Fruit fly (Drosophila melanogaster) whole organism, embryonic: ENCODE results near the gene His3.3A.

Source experiments
- Aef1 ChIP-seq: fragments of 200-800 bp; sonication (Bioruptor generic); IDR thresholded peaks from 3 replicates; pipeline ENCODE4 v1.3.6; 2022; ENCODE audit warnings: missing biosample characterization, missing genetic modification characterization
- CG10267 ChIP-seq: fragments of 200-800 bp; sonication (Bioruptor generic); optimal IDR thresholded peaks from 2 replicates; lab custom pipeline; 2018; ENCODE audit warnings: missing biosample characterization, mild to moderate bottlenecking, missing genetic modification characterization, moderate library complexity
- CG10274 ChIP-seq: fragments of 200-800 bp; sonication (Bioruptor generic); optimal IDR thresholded peaks from 3 replicates; lab custom pipeline; 2017; ENCODE audit warnings: missing biosample characterization, mild to moderate bottlenecking, missing genetic modification characterization
- CG11504 ChIP-seq: fragments of 200-800 bp; sonication (Bioruptor generic); optimal IDR thresholded peaks from 3 replicates; lab custom pipeline; 2019; ENCODE audit warnings: missing biosample characterization, mild to moderate bottlenecking, missing genetic modification characterization, moderate library complexity
- CG12299 ChIP-seq: fragments of 200-800 bp; sonication (Bioruptor generic); optimal IDR thresholded peaks from 2 replicates; lab custom pipeline; 2018; ENCODE audit warnings: missing biosample characterization, mild to moderate bottlenecking, missing genetic modification characterization
- CG12659 ChIP-seq: fragments of 200-800 bp; sonication (Bioruptor generic); optimal IDR thresholded peaks from 3 replicates; lab custom pipeline; 2017; ENCODE audit warnings: mild to moderate bottlenecking, missing biosample characterization, missing genetic modification reagents, missing genetic modification characterization
- CG13775 ChIP-seq: fragments of 200-800 bp; sonication (Bioruptor generic); optimal IDR thresholded peaks from 3 replicates; lab custom pipeline; 2017; ENCODE audit warnings: missing biosample characterization, mild to moderate bottlenecking, missing genetic modification characterization
- CG14441 ChIP-seq: fragments of 200-800 bp; sonication (Bioruptor generic); IDR thresholded peaks from 2 replicates; pipeline ENCODE4 v1.3.6; 2022; ENCODE audit warnings: missing biosample characterization, missing genetic modification characterization
- CG15479 ChIP-seq: fragments of 200-800 bp; sonication (Bioruptor generic); optimal IDR thresholded peaks from 3 replicates; lab custom pipeline; 2019; ENCODE audit warnings: missing biosample characterization, mild to moderate bottlenecking, missing genetic modification characterization, moderate library complexity
- CG2202 ChIP-seq: fragments of 200-800 bp; sonication (Bioruptor generic); optimal IDR thresholded peaks from 2 replicates; lab custom pipeline; 2018; ENCODE audit warnings: missing biosample characterization, mild to moderate bottlenecking, missing genetic modification characterization
- CG30431 ChIP-seq: fragments of 200-800 bp; sonication (Bioruptor generic); optimal IDR thresholded peaks from 2 replicates; lab custom pipeline; 2017; ENCODE audit warnings: missing biosample characterization, missing genetic modification characterization
- CG31365 ChIP-seq: fragments of 200-800 bp; sonication (Bioruptor generic); optimal IDR thresholded peaks from 2 replicates; lab custom pipeline; 2018; ENCODE audit warnings: missing biosample characterization, mild to moderate bottlenecking, missing genetic modification characterization
- CG32532 ChIP-seq: fragments of 200-800 bp; sonication (Bioruptor generic); IDR thresholded peaks from 2 replicates; pipeline ENCODE4 v1.3.6; 2022; ENCODE audit warnings: missing biosample characterization, missing genetic modification characterization
- CG3726 ChIP-seq: fragments of 200-800 bp; sonication (Bioruptor generic); IDR thresholded peaks from 3 replicates; pipeline ENCODE4, ENCODE4 v1.3.6; 2022; ENCODE audit warnings: missing biosample characterization, missing genetic modification characterization
- CG4424 ChIP-seq: fragments of 200-800 bp; sonication (Bioruptor generic); optimal IDR thresholded peaks from 3 replicates; lab custom pipeline; 2016; ENCODE audit warnings: missing biosample characterization, missing genetic modification characterization
- CG8478 ChIP-seq: fragments of >200 bp; optimal IDR thresholded peaks from 2 replicates; lab custom pipeline; 2018
- CG9797 ChIP-seq: fragments of 200-800 bp; sonication (Bioruptor generic); optimal IDR thresholded peaks from 3 replicates; lab custom pipeline; 2018; ENCODE audit warnings: missing biosample characterization, mild to moderate bottlenecking, missing genetic modification characterization
- Dad ChIP-seq: fragments of 200-800 bp; sonication (Bioruptor generic); optimal IDR thresholded peaks from 3 replicates; lab custom pipeline; 2016; ENCODE audit warnings: missing biosample characterization, missing genetic modification characterization
- Dfd ChIP-seq, 2 experiments: fragments of >200 bp; optimal IDR thresholded peaks; 2 replicates each; lab custom pipeline; 2017; ENCODE audit warnings: missing biosample characterization in 2 of 2, missing genetic modification characterization in 2 of 2
- Dip3 ChIP-seq: fragments of 200-800 bp; sonication (Bioruptor generic); optimal IDR thresholded peaks from 3 replicates; lab custom pipeline; 2016; ENCODE audit warnings: missing biosample characterization, missing genetic modification characterization
- Doc3 ChIP-seq: fragments of 200-800 bp; sonication (Bioruptor generic); IDR thresholded peaks from 3 replicates; pipeline ENCODE4 v1.3.6; 2022; ENCODE audit warnings: missing biosample characterization, missing genetic modification characterization; ENCODE audit not compliant: partially characterized antibody
- E2f1 ChIP-seq: fragments of 200-800 bp; sonication (Bioruptor generic); IDR thresholded peaks from 2 replicates; pipeline ENCODE4 v1.3.6; 2022; ENCODE audit warnings: missing biosample characterization, missing genetic modification characterization
- E2f2 ChIP-seq: fragments of 200-800 bp; sonication (Bioruptor generic); IDR thresholded peaks from 2 replicates; pipeline ENCODE4 v1.3.6; 2022; ENCODE audit warnings: missing biosample characterization, missing genetic modification characterization
- Ets97D ChIP-seq: fragments of 200-800 bp; sonication (Bioruptor generic); optimal IDR thresholded peaks from 3 replicates; lab custom pipeline; 2016; ENCODE audit warnings: missing biosample characterization, missing genetic modification characterization
- Fer2 ChIP-seq: fragments of 200-800 bp; sonication (Bioruptor generic); optimal IDR thresholded peaks from 2 replicates; lab custom pipeline; 2018; ENCODE audit warnings: missing biosample characterization, mild to moderate bottlenecking, missing genetic modification characterization, moderate library complexity
- H15 ChIP-seq: fragments of 200-800 bp; sonication (Bioruptor generic); IDR thresholded peaks from 3 replicates; pipeline ENCODE4 v1.3.6; 2022; ENCODE audit warnings: missing biosample characterization, missing genetic modification characterization
- HLHmδ ChIP-seq: fragments of 200-800 bp; sonication (Bioruptor generic); optimal IDR thresholded peaks from 2 replicates; lab custom pipeline; 2018; ENCODE audit warnings: missing biosample characterization, mild to moderate bottlenecking, missing genetic modification characterization, moderate library complexity
- Hmr ChIP-seq: fragments of 200-800 bp; sonication (Bioruptor generic); optimal IDR thresholded peaks from 3 replicates; lab custom pipeline; 2017; ENCODE audit warnings: mild to moderate bottlenecking, missing biosample characterization, missing genetic modification reagents, missing genetic modification characterization
- Hr78 ChIP-seq, 2 experiments: fragments of 200-800 bp in 1 of 2; fragments of >200 bp in 1 of 2; sonication (Bioruptor generic) in 1 of 2; optimal IDR thresholded peaks; 2 replicates each; lab custom pipeline; 2017 to 2019; ENCODE audit warnings: missing biosample characterization in 2 of 2, missing genetic modification characterization in 2 of 2, mild to moderate bottlenecking in 1 of 2, moderate library complexity in 1 of 2
- Meics ChIP-seq: fragments of 200-800 bp; sonication (Bioruptor generic); optimal IDR thresholded peaks from 2 replicates; lab custom pipeline; 2017; ENCODE audit warnings: missing biosample characterization, mild to moderate bottlenecking, missing genetic modification characterization
- NC2β ChIP-seq: fragments of 200-800 bp; sonication (Bioruptor generic); optimal IDR thresholded peaks from 2 replicates; lab custom pipeline; 2016; ENCODE audit warnings: missing biosample characterization, missing genetic modification characterization
- Trl ChIP-seq, 3 experiments: fragments of >200 bp in 2 of 3; fragments of 200-800 bp in 1 of 3; sonication (Bioruptor generic) in 1 of 3; optimal IDR thresholded peaks; 2 replicates in 1 of 3; 3 replicates in 2 of 3; lab custom pipeline; 2016 to 2017; ENCODE audit warnings: missing biosample characterization in 1 of 3, missing genetic modification characterization in 1 of 3
- ap ChIP-seq: fragments of 200-800 bp; sonication (Bioruptor generic); IDR thresholded peaks from 2 replicates; pipeline ENCODE4 v1.3.6; 2022; ENCODE audit warnings: missing biosample characterization, missing genetic modification characterization
- bab2 ChIP-seq: fragments of 200-800 bp; sonication (Bioruptor generic); optimal IDR thresholded peaks from 2 replicates; lab custom pipeline; 2016; ENCODE audit warnings: missing biosample characterization, missing genetic modification characterization
- dati ChIP-seq: fragments of 200-800 bp; sonication (Bioruptor generic); IDR thresholded peaks from 2 replicates; pipeline ENCODE4 v1.3.6; 2022; ENCODE audit warnings: missing biosample characterization, missing genetic modification characterization
- disco-r ChIP-seq: fragments of 200-800 bp; sonication (Bioruptor generic); optimal IDR thresholded peaks from 2 replicates; lab custom pipeline; 2016; ENCODE audit warnings: missing biosample characterization, missing genetic modification characterization
- eve ChIP-seq, 2 experiments: fragments of >200 bp; optimal IDR thresholded peaks; 2 replicates each; lab custom pipeline; 2017; ENCODE audit warnings: missing biosample characterization in 2 of 2, missing genetic modification characterization in 2 of 2
- fru ChIP-seq: fragments of >200 bp; optimal IDR thresholded peaks from 2 replicates; lab custom pipeline; 2017
- fu2 ChIP-seq: fragments of 200-800 bp; sonication (Bioruptor generic); optimal IDR thresholded peaks from 2 replicates; lab custom pipeline; 2016; ENCODE audit warnings: missing biosample characterization, missing genetic modification characterization
- gcm2 ChIP-seq: fragments of 200-800 bp; sonication (Bioruptor generic); optimal IDR thresholded peaks from 2 replicates; lab custom pipeline; 2016; ENCODE audit warnings: missing biosample characterization, missing genetic modification characterization
- knrl ChIP-seq: fragments of 200-800 bp; sonication (Bioruptor generic); IDR thresholded peaks from 3 replicates; pipeline ENCODE4 v1.3.6; 2022; ENCODE audit warnings: missing biosample characterization, missing genetic modification characterization; ENCODE audit not compliant: partially characterized antibody
- lab ChIP-seq: fragments of 200-800 bp; sonication (Bioruptor generic); optimal IDR thresholded peaks from 3 replicates; lab custom pipeline; 2017; ENCODE audit warnings: missing biosample characterization, missing genetic modification characterization, mild to moderate bottlenecking, moderate library complexity, missing genetic modification reagents
- phol ChIP-seq: fragments of 200-800 bp; sonication (Bioruptor generic); optimal IDR thresholded peaks from 3 replicates; lab custom pipeline; 2018; ENCODE audit warnings: missing biosample characterization, mild to moderate bottlenecking, missing genetic modification characterization, moderate library complexity
- psq ChIP-seq: fragments of 200-800 bp; sonication (Bioruptor generic); optimal IDR thresholded peaks from 2 replicates; lab custom pipeline; 2017; ENCODE audit warnings: missing biosample characterization, missing genetic modification characterization
- ranshi ChIP-seq: fragments of 200-800 bp; sonication (Bioruptor generic); IDR thresholded peaks from 2 replicates; pipeline ENCODE4 v1.3.6; 2022; ENCODE audit warnings: missing biosample characterization, missing genetic modification characterization
- seq ChIP-seq: fragments of 200-800 bp; sonication (Bioruptor generic); IDR thresholded peaks from 2 replicates; pipeline ENCODE4 v1.3.6; 2022; ENCODE audit warnings: missing biosample characterization, missing genetic modification characterization
- sr ChIP-seq: fragments of 200-800 bp; sonication (Bioruptor generic); IDR thresholded peaks from 3 replicates; pipeline ENCODE4 v1.3.6; 2022; ENCODE audit warnings: missing biosample characterization, missing genetic modification characterization
- ttk ChIP-seq: fragments of 200-800 bp; sonication (Bioruptor generic); IDR thresholded peaks from 2 replicates; pipeline ENCODE4 v2.1.2; 2022; ENCODE audit warnings: missing biosample characterization, missing genetic modification characterization
- wor ChIP-seq: fragments of 200-800 bp; sonication (Bioruptor generic); IDR thresholded peaks from 2 replicates; pipeline ENCODE4 v1.3.6; 2022; ENCODE audit warnings: missing biosample characterization, missing genetic modification characterization
- zf30C ChIP-seq: fragments of 200-800 bp; sonication (Bioruptor generic); optimal IDR thresholded peaks from 3 replicates; lab custom pipeline; 2018; ENCODE audit warnings: missing biosample characterization, mild to moderate bottlenecking, missing genetic modification characterization
- zfh1 ChIP-seq: fragments of 200-800 bp; sonication (Bioruptor generic); IDR thresholded peaks from 3 replicates; pipeline ENCODE4 v1.3.6; 2022; ENCODE audit warnings: missing biosample characterization, missing genetic modification characterization

Gene His3.3A

DNA sequence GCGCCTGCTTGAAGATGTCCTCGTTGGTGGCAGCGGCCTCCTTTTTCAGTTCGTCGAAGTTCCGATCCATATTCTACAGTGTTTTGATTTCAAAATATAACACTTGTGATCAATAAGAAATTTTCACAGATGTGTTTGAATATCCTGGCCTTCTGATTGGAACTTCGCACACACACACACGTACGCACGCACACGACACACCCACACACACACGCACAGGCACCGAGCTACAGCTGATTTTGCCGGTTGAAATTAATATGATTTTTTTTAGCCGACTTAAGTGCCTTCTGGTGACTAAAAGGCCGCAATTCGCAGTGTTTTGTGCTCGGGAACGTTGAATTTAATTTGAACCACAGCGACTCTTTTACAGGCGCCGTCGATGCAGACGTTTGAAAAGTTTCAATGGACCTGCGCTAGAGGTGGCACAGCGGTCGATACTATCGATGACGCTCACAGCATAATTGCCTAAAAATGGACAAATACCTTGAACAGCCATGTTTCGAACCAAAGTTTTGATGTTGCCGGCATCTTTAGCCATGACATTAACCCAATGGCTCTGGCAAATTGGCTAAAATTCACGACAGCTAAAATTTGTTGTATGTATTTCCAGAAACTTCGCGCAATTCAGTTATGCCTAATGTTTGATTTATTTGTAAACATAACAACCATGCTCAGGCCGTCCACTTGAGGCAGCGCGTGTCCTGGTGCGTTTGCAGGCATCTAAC is 45.4 kb upstream of the His3.3A start, which contains the start of gene Rtnl1 (continued):
- TF ChIP-seq Hmr (peak; percentile 73), Ets97D (GFP tag; lab: Kevin White, UChicago) (peak; percentile 86), dati (GFP tag; lab: Robert Waterston, UW) (no peak), CG30431 (GFP tag; lab: Kevin White, UChicago) (no peak), Trl (optimal IDR thresholded peaks at IDR 0.05; lab: Kevin White, UChicago) (no peak), Trl (GFP tag; optimal IDR thresholded peaks at IDR 0.05; lab: Kevin White, UChicago) (peak; percentile 22), CG13775 (GFP tag; lab: Kevin White, UChicago) (no peak), gcm2 (GFP tag; lab: Kevin White, UChicago) (peak; percentile 37), CG10274 (GFP tag; lab: Kevin White, UChicago) (no peak), CG10267 (tag; lab: Kevin White, UChicago) (peak; percentile 65), CG11504 (tag; lab: Kevin White, UChicago) (peak; percentile 93), CG12659 (peak; percentile 88), CG3726 (GFP tag; lab: Robert Waterston, UW) (no peak), E2f1 (GFP tag; lab: Robert Waterston, UW) (no peak), Meics (GFP tag; lab: Kevin White, UChicago) (no peak), Fer2 (tag; lab: Kevin White, UChicago) (no peak), Dad (GFP tag; lab: Kevin White, UChicago) (peak; percentile 20), CG9797 (GFP tag; lab: Kevin White, UChicago) (peak; percentile 80), lab (GFP tag; lab: Kevin White, UChicago) (no peak), Hr78 (GFP tag; optimal IDR thresholded peaks at IDR 0.05; lab: Kevin White, UChicago) (no peak), CG2202 (tag; lab: Kevin White, UChicago) (no peak), H15 (no peak), CG31365 (tag; lab: Kevin White, UChicago) (peak; percentile 47), ap (no peak), ttk (GFP tag; lab: Robert Waterston, UW) (no peak), eve (GFP tag; optimal IDR thresholded peaks at IDR 0.05; lab: Kevin White, UChicago) (no peak), seq (GFP tag; lab: Robert Waterston, UW) (no peak), CG14441 (GFP tag; lab: Robert Waterston, UW) (no peak), HLHmδ (no peak), wor (GFP tag; lab: Robert Waterston, UW) (no peak), zfh1 (no peak), CG15479 (GFP tag; lab: Kevin White, UChicago) (peak; percentile 31), bab2 (GFP tag; lab: Kevin White, UChicago) (no peak), CG32532 (GFP tag; lab: Robert Waterston, UW) (peak; percentile 47; the same call in 1 of the 2 replicates), fu2 (GFP tag; lab: Kevin White, UChicago) (no peak), NC2β (GFP tag; lab: Kevin White, UChicago) (peak; percentile 66), phol (tag; lab: Kevin White, UChicago) (peak; percentile 81), ranshi (no peak), zf30C (no peak), CG8478 (peak; percentile 66), Dfd (GFP tag; optimal IDR thresholded peaks at IDR 0.05; lab: Kevin White, UChicago) (no peak), Doc3 (GFP tag; lab: Robert Waterston, UW) (peak; percentile 80), fru (lab: Kevin White, UChicago) (no peak), Dip3 (peak; percentile 11), CG12299 (peak; percentile 19), CG4424 (GFP tag; lab: Kevin White, UChicago) (peak; percentile 24), psq (GFP tag; lab: Kevin White, UChicago) (no peak), sr (GFP tag; lab: Robert Waterston, UW) (no peak), disco-r (GFP tag; lab: Kevin White, UChicago) (no peak), knrl (GFP tag; lab: Robert Waterston, UW) (peak; percentile 92), Aef1 (GFP tag; lab: Robert Waterston, UW) (0 out of 3 replicates have a peak, but pooled peaks have one; percentile 26), E2f2 (GFP tag; lab: Robert Waterston, UW) (peak; percentile 93)
